Worm (Caenorhabditis elegans) whole organism, L1 larva: ENCODE data around the gene ttr-13.

ENCODE experiments used
- pag-3 ChIP-seq: sonication (generic microtip); optimal IDR thresholded peaks from 2 replicates; lab custom pipeline; 2017; ENCODE audit warnings: missing genetic modification characterization, mild to moderate bottlenecking, missing compliant biosample characterization, antibody characterized with exemption, borderline replicate concordance; ENCODE audit not compliant: insufficient read depth
- unc-130 ChIP-seq: fragments of 150-350 bp; optimal IDR thresholded peaks from 2 replicates; lab custom pipeline; 2017; ENCODE audit warnings: missing biosample characterization, missing genetic modification characterization, inconsistent platforms
- zag-1 ChIP-seq: fragments of 150-350 bp; optimal IDR thresholded peaks from 2 replicates; lab custom pipeline; 2014; ENCODE audit warnings: missing biosample characterization, missing genetic modification characterization

- TF ChIP-seq zag-1 (no peak), unc-130 (tag; lab: Kevin White, UChicago) (no peak), pag-3 (no peak)
These were observed 17.6 kb upstream of the ttr-13 start, which contains the start of gene mnr-1 for ce11 chrV:20654350-20654749.
